Worm (Caenorhabditis elegans): ENCODE data around the gene snr-5.

DNA sequence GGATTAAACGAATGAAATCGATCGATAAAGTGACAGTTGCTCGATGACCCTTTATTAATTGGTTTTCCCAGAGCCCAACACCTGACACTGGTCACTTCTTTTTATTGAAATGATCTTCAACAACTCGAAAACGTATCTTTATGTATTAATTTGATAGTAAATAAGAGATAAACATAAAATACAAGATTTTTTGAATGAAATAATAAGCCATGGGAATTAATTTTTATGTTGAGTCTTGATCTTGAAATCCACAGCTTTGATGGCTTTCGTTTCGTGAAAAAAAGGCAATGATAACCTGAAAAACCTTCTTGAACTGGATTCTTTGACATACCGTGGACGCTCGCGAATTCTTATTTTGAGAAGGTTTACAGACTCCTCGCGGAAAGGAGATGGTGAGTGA, 45.6 kb downstream of the snr-5 start, which contains the start of gene pcp-5:
- TF ChIP-seq mab-9 (GFP tag; IDR thresholded peaks at IDR 0.05) (no peak), unc-30 (tag; optimal IDR thresholded peaks at IDR 0.05) (no peak), vab-15 (tag; optimal IDR thresholded peaks at IDR 0.05) (no peak), unc-62 (GFP tag; optimal IDR thresholded peaks at IDR 0.05) (no peak), tbx-2 (tag; optimal IDR thresholded peaks at IDR 0.05) (no peak)

Measured in whole organism, L1 larva.